Worm (Caenorhabditis elegans): ENCODE results near the gene glb-34.
A peak's percentile ranks its signal among the peaks of the same experiment; 100 is the strongest.

The glb-34 gene

ce11 chrIV:14594249-14594648 lies 21.7 kb upstream of the glb-34 start (continued):
- peak in 2 of 3 experiments; percentile 5 to 23 for TF ChIP-seq dpl-1 (GFP tag; optimal IDR thresholded peaks at IDR 0.05)
- peak; percentile 90 for TF ChIP-seq nhr-19 (GFP tag; conservative IDR thresholded peaks at IDR 0.05)
- peak; percentile 97 for TF ChIP-seq nhr-71 (tag; optimal IDR thresholded peaks at IDR 0.05)
- no peak for TF ChIP-seq rnt-1 (tag; optimal IDR thresholded peaks at IDR 0.05)
- TF ChIP-seq tbx-2 (tag; optimal IDR thresholded peaks at IDR 0.05), result peak; percentile 86
- TF ChIP-seq unc-30 (tag; optimal IDR thresholded peaks at IDR 0.05), result no peak
- TF ChIP-seq grh-1 (GFP tag; IDR thresholded peaks at IDR 0.05), result peak; percentile 80
- TF ChIP-seq ets-5 (GFP tag; IDR thresholded peaks at IDR 0.05), result no peak
- no peak for TF ChIP-seq efl-3 (GFP tag; optimal IDR thresholded peaks at IDR 0.05)
- no peak for TF ChIP-seq C04F5.9 (tag; optimal IDR thresholded peaks at IDR 0.05)
- TF ChIP-seq nhr-77 (tag; optimal IDR thresholded peaks at IDR 0.05), result peak; percentile 84
- TF ChIP-seq ama-1 (optimal IDR thresholded peaks at IDR 0.05), result no peak
- TF ChIP-seq C16A3.4 (tag; optimal IDR thresholded peaks at IDR 0.05), result peak; percentile 48
- TF ChIP-seq unc-98 (GFP tag; IDR thresholded peaks at IDR 0.05), result no peak
- TF ChIP-seq ceh-63 (GFP tag; optimal IDR thresholded peaks at IDR 0.05), result no peak
- peak; percentile 94 for TF ChIP-seq nhr-90 (tag; optimal IDR thresholded peaks at IDR 0.05; ENCODE audit: poor library complexity)
- TF ChIP-seq hlh-4 (tag; optimal IDR thresholded peaks at IDR 0.05), result no peak
- TF ChIP-seq nhr-237 (tag; optimal IDR thresholded peaks at IDR 0.05), result peak; percentile 31
- peak; percentile 93 for TF ChIP-seq blmp-1 (tag; optimal IDR thresholded peaks at IDR 0.05)
- no peak for TF ChIP-seq unc-86 (tag; optimal IDR thresholded peaks at IDR 0.05)
- peak; percentile 78 for TF ChIP-seq mep-1 (tag; optimal IDR thresholded peaks at IDR 0.05)
- TF ChIP-seq skn-1 (tag; optimal IDR thresholded peaks at IDR 0.05), result peak; percentile 82
- TF ChIP-seq nhr-12 (tag; optimal IDR thresholded peaks at IDR 0.05), result no peak
- TF ChIP-seq dsc-1 (tag; optimal IDR thresholded peaks at IDR 0.05), result no peak
- TF ChIP-seq lsy-2 (tag; optimal IDR thresholded peaks at IDR 0.05), result peak; percentile 76 to 94
- TF ChIP-seq fkh-10 (GFP tag; optimal IDR thresholded peaks at IDR 0.05), result no peak
- peak; percentile 86 for TF ChIP-seq pqm-1 (tag; optimal IDR thresholded peaks at IDR 0.05)
- TF ChIP-seq fkh-4 (tag; optimal IDR thresholded peaks at IDR 0.05; ENCODE audit: borderline replicate concordance), result no peak
- TF ChIP-seq lin-39 (tag; optimal IDR thresholded peaks at IDR 0.05), result no peak
- peak; percentile 99 for TF ChIP-seq elt-2 (tag; optimal IDR thresholded peaks at IDR 0.05)
- no peak for TF ChIP-seq sox-4 (tag; optimal IDR thresholded peaks at IDR 0.05)
- no peak for TF ChIP-seq F16B12.6 (tag; optimal IDR thresholded peaks at IDR 0.05)
- no peak for TF ChIP-seq aly-2 (tag; optimal IDR thresholded peaks at IDR 0.05)
- TF ChIP-seq ceh-90 (tag; optimal IDR thresholded peaks at IDR 0.05), result no peak
- no peak for TF ChIP-seq Y116A8C.19 (tag; optimal IDR thresholded peaks at IDR 0.05; ENCODE audit: borderline replicate concordance)
- TF ChIP-seq egl-13 (tag; optimal IDR thresholded peaks at IDR 0.05), result no peak
- no peak for TF ChIP-seq lin-13 (GFP tag; optimal IDR thresholded peaks at IDR 0.05)
- peak; percentile 71 for TF ChIP-seq ztf-4 (tag; optimal IDR thresholded peaks at IDR 0.05)
- TF ChIP-seq snpc-4 (tag; optimal IDR thresholded peaks at IDR 0.05), result no peak
- TF ChIP-seq ceh-88 (GFP tag; IDR thresholded peaks at IDR 0.05), result peak; percentile 45; the same call in 1 of the 2 replicates
- TF ChIP-seq aha-1 (tag; optimal IDR thresholded peaks at IDR 0.05), result no peak
- TF ChIP-seq snu-23 (GFP tag; optimal IDR thresholded peaks at IDR 0.05), result peak; percentile 89
- TF ChIP-seq nhr-11 (tag; optimal IDR thresholded peaks at IDR 0.05), result no peak
- peak; percentile 100 for TF ChIP-seq nhr-20 (tag; optimal IDR thresholded peaks at IDR 0.05)
- no peak for TF ChIP-seq mab-9 (GFP tag; IDR thresholded peaks at IDR 0.05)
- peak; percentile 81 for TF ChIP-seq nhr-47 (tag; optimal IDR thresholded peaks at IDR 0.05)
- TF ChIP-seq isw-1 (GFP tag; IDR thresholded peaks at IDR 0.05), result no peak
- no peak for TF ChIP-seq tlp-1 (tag; optimal IDR thresholded peaks at IDR 0.05)
- TF ChIP-seq hlh-17 (GFP tag; optimal IDR thresholded peaks at IDR 0.05; ENCODE audit: borderline replicate concordance), result no peak
- TF ChIP-seq ceh-82 (tag; optimal IDR thresholded peaks at IDR 0.05), result peak in 1 of 3 experiments; percentile 28
- TF ChIP-seq nhr-76 (tag; optimal IDR thresholded peaks at IDR 0.05), result peak; percentile 65
- TF ChIP-seq sptf-1 (tag; optimal IDR thresholded peaks at IDR 0.05), result no peak

All from whole organism, L1 larva.